Worm (Caenorhabditis elegans) whole organism, late embryonic: ENCODE results near the gene Y75D11A.6.

Experiments used
- ama-1 ChIP-seq: fragments of 150-350 bp; optimal IDR thresholded peaks from 2 replicates; lab custom pipeline; 2014
- ceh-18 ChIP-seq: sonication (generic microtip); optimal IDR thresholded peaks from 2 replicates; lab custom pipeline; 2016; ENCODE audit warnings: missing genetic modification characterization, missing compliant biosample characterization
- ceh-2 ChIP-seq: sonication (generic microtip); optimal IDR thresholded peaks from 2 replicates; lab custom pipeline; 2016; ENCODE audit warnings: missing genotype, missing genetic modification characterization, missing compliant biosample characterization
- ceh-22 ChIP-seq: sonication (generic microtip); optimal IDR thresholded peaks from 2 replicates; lab custom pipeline; 2017; ENCODE audit warnings: missing biosample characterization, missing genetic modification characterization
- ceh-9 ChIP-seq: sonication (generic microtip); optimal IDR thresholded peaks from 2 replicates; lab custom pipeline; 2016; ENCODE audit warnings: mild to moderate bottlenecking, missing genetic modification characterization, inconsistent platforms, missing compliant biosample characterization
- fax-1 ChIP-seq: sonication (generic microtip); optimal IDR thresholded peaks from 2 replicates; lab custom pipeline; 2016; ENCODE audit warnings: missing genotype, missing genetic modification characterization, missing compliant biosample characterization
- pag-3 ChIP-seq: sonication (generic microtip); optimal IDR thresholded peaks from 2 replicates; lab custom pipeline; 2016; ENCODE audit warnings: missing compliant biosample characterization, missing genetic modification characterization, borderline replicate concordance
- pha-4 ChIP-seq: fragments of 150-350 bp; optimal IDR thresholded peaks from 2 replicates; lab custom pipeline; 2018; ENCODE audit warnings: missing biosample characterization, missing genetic modification reagents, missing genetic modification characterization
- pqm-1 ChIP-seq: sonication (generic microtip); optimal IDR thresholded peaks from 2 replicates; lab custom pipeline; 2016; ENCODE audit warnings: missing genetic modification characterization, missing compliant biosample characterization
- pros-1 ChIP-seq: fragments of 150-350 bp; optimal IDR thresholded peaks from 2 replicates; lab custom pipeline; 2014; ENCODE audit warnings: missing biosample characterization, missing genetic modification reagents, missing genetic modification characterization
- sox-4 ChIP-seq: sonication (generic microtip); optimal IDR thresholded peaks from 2 replicates; lab custom pipeline; 2017; ENCODE audit warnings: mild to moderate bottlenecking, missing genetic modification characterization, inconsistent platforms, missing compliant biosample characterization
- tbx-2 ChIP-seq: sonication (generic microtip); optimal IDR thresholded peaks from 2 replicates; lab custom pipeline; 2016; ENCODE audit warnings: missing genetic modification characterization, missing compliant biosample characterization

- TF ChIP-seq pros-1 (tag; lab: Kevin White, UChicago) (no peak), ama-1 (no peak), pqm-1 (tag; lab: Kevin White, UChicago) (no peak), ceh-9 (tag; lab: Kevin White, UChicago) (no peak), fax-1 (no peak), ceh-2 (tag; lab: Kevin White, UChicago) (no peak), pha-4 (tag; lab: Kevin White, UChicago) (no peak), ceh-18 (tag; lab: Kevin White, UChicago) (no peak), ceh-22 (tag; lab: Kevin White, UChicago) (no peak), pag-3 (tag; lab: Kevin White, UChicago) (no peak), sox-4 (tag; lab: Kevin White, UChicago) (no peak), tbx-2 (tag; lab: Kevin White, UChicago) (no peak)
Measured at ce11 chrX:1706538-1706937, 41.8 kb downstream of the Y75D11A.6 start, which contains the start of gene F07G6.5.
